Fruit fly (Drosophila melanogaster): ENCODE results near the gene CG32266.
A peak's percentile ranks its signal among the peaks of the same experiment; 100 is the strongest.

Gene CG32266

dm6 chr3L:3797681-3798080 lies 7.1 kb downstream of the CG32266 start:
- TF ChIP-seq CG17801 (GFP tag; optimal IDR thresholded peaks at IDR 0.05; ENCODE audit: partially characterized antibody) = no peak

dm6 chr3L:3798488-3798887 lies 7.9 kb downstream of the CG32266 start:
- TF ChIP-seq CG17801 (GFP tag; optimal IDR thresholded peaks at IDR 0.05; ENCODE audit: partially characterized antibody) = no peak

- TF ChIP-seq CG17801 (GFP tag; optimal IDR thresholded peaks at IDR 0.05; ENCODE audit: partially characterized antibody) = no peak
These were observed 9.2 kb downstream of the CG32266 start for dm6 chr3L:3799766-3800165.

- TF ChIP-seq CG17801 (GFP tag; optimal IDR thresholded peaks at IDR 0.05; ENCODE audit: partially characterized antibody) = no peak
These were observed 10.7 kb downstream of the CG32266 start for dm6 chr3L:3801343-3801742.

dm6 chr3L:3801813-3802212 lies 11.2 kb downstream of the CG32266 start:
- no peak for TF ChIP-seq CG17801 (GFP tag; optimal IDR thresholded peaks at IDR 0.05; ENCODE audit: partially characterized antibody)

dm6 chr3L:3802677-3803076 lies 12.1 kb downstream of the CG32266 start:
- no peak for TF ChIP-seq CG17801 (GFP tag; optimal IDR thresholded peaks at IDR 0.05; ENCODE audit: partially characterized antibody)

dm6 chr3L:3806330-3806729 lies 15.7 kb downstream of the CG32266 start, which contains the start of the genes CG32264, ntc and IntS10:
TSS of gene CG32264 (minus strand) at chr3L:3806459.
TSS of gene ntc (minus strand) at chr3L:3806459.
TSS of gene IntS10 (plus strand) at chr3L:3806710.
- TF ChIP-seq CG17801 (GFP tag; optimal IDR thresholded peaks at IDR 0.05; ENCODE audit: partially characterized antibody) = peak; percentile 63

dm6 chr3L:3809943-3810342 lies 19.3 kb downstream of the CG32266 start, which contains the start of gene CG32262:
TSS of gene CG32262 (minus strand) at chr3L:3810196.
- TF ChIP-seq CG17801 (GFP tag; optimal IDR thresholded peaks at IDR 0.05; ENCODE audit: partially characterized antibody) = no peak

- no peak for TF ChIP-seq CG17801 (GFP tag; optimal IDR thresholded peaks at IDR 0.05; ENCODE audit: partially characterized antibody)
These were observed 20.5 kb downstream of the CG32266 start, which contains the start of the genes CG32263 and PIG-B for dm6 chr3L:3811089-3811488. TSS of gene CG32263 (minus strand) at chr3L:3811114. TSS of gene PIG-B (plus strand) at chr3L:3811263.

- TF ChIP-seq CG17801 (GFP tag; optimal IDR thresholded peaks at IDR 0.05; ENCODE audit: partially characterized antibody) = peak; percentile 49
These were observed 23.6 kb downstream of the CG32266 start, which contains the start of gene Scsalpha1 for dm6 chr3L:3814010-3814833. TSS of gene Scsalpha1 (plus strand) at chr3L:3814211.

dm6 chr3L:3816254-3816653 lies 25.6 kb downstream of the CG32266 start, which contains the start of gene Acp63F:
TSS of gene Acp63F (minus strand) at chr3L:3816354.
- no peak for TF ChIP-seq CG17801 (GFP tag; optimal IDR thresholded peaks at IDR 0.05; ENCODE audit: partially characterized antibody)

dm6 chr3L:3816772-3817483 lies 26.3 kb downstream of the CG32266 start:
- TF ChIP-seq CG17801 (GFP tag; optimal IDR thresholded peaks at IDR 0.05; ENCODE audit: partially characterized antibody) = no peak

dm6 chr3L:3818566-3819325 lies 28.1 kb downstream of the CG32266 start, which contains the start of gene enc:
TSS of gene enc (plus strand) at chr3L:3818679.
- TF ChIP-seq CG17801 (GFP tag; optimal IDR thresholded peaks at IDR 0.05; ENCODE audit: partially characterized antibody) = peak; percentile 27

- no peak for TF ChIP-seq CG17801 (GFP tag; optimal IDR thresholded peaks at IDR 0.05; ENCODE audit: partially characterized antibody)
These were observed 34.3 kb downstream of the CG32266 start, which contains the start of gene Rdh for dm6 chr3L:3824790-3825484. TSS of gene Rdh (plus strand) at chr3L:3825449.

All from ovary, adult (tissue).